Fruit fly (Drosophila melanogaster): ENCODE results near the gene Rtc1.

DNA sequence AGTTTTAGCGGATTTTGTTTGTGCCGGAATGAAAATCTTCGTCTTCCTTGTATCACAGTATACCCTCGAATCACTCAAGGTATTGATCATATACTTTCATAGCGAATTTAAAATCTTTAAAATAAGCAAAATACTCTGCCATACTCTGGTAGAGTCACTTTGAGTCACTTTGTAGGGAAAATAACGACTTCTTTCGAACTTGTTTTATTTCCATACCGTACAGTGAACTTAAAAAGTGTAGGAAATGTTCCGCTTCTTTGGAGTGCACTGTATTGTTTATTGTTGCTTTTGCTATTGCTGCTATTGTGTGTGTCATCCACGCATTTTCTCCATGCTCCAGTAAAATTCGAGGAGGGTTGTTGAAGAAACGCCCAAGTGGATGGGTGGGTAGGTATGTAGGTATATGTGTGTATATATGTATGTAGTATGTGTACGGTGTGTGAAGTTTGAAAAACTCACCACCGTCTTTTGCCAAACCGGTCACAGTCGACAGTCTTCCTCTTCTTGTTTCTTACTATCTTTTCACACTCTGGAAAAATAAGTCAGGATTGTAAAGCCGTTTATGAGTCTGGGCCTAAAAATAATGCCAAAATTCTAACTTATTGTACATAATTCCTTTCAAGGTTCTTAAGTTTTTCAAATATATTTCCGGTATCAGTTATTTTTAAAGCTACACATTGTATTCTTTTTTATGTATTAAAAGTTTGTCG is 32.1 kb downstream of the Rtc1 start:
- TF ChIP-seq pad (GFP tag; optimal IDR thresholded peaks at IDR 0.05) = no peak
- TF ChIP-seq Crg-1 (GFP tag; optimal IDR thresholded peaks at IDR 0.05) = no peak
- TF ChIP-seq kay (GFP tag; ENCODE audit: borderline replicate concordance) = no peak
- TF ChIP-seq bab1 (GFP tag; optimal IDR thresholded peaks at IDR 0.05) = no peak
- TF ChIP-seq CG12768 (GFP tag; optimal IDR thresholded peaks at IDR 0.05) = no peak
- no peak for TF ChIP-seq CG7101 (tag; optimal IDR thresholded peaks at IDR 0.05)
- TF ChIP-seq CG11617 (GFP tag; optimal IDR thresholded peaks at IDR 0.05) = no peak

Data from whole organism, adult.